Worm (Caenorhabditis elegans): ENCODE measurements around the gene aly-2.

ce11 chrIV:9118348-9118747 is 28.9 kb upstream of the aly-2 start:
- no peak for TF ChIP-seq ama-1 (optimal IDR thresholded peaks at IDR 0.05)
- no peak for TF ChIP-seq pag-3 (tag; optimal IDR thresholded peaks at IDR 0.05; ENCODE audit: borderline replicate concordance, insufficient read depth)
- no peak for TF ChIP-seq fos-1 (tag; optimal IDR thresholded peaks at IDR 0.05)
- no peak for TF ChIP-seq lin-15B (tag; optimal IDR thresholded peaks at IDR 0.05)
- no peak for TF ChIP-seq snpc-4 (tag; optimal IDR thresholded peaks at IDR 0.05)
- no peak for TF ChIP-seq nhr-19 (GFP tag; conservative IDR thresholded peaks at IDR 0.05)
- TF ChIP-seq mdl-1 (tag; optimal IDR thresholded peaks at IDR 0.05): no peak
- no peak for TF ChIP-seq lin-13 (GFP tag; optimal IDR thresholded peaks at IDR 0.05)
- no peak for TF ChIP-seq lsy-2 (tag; optimal IDR thresholded peaks at IDR 0.05)
- TF ChIP-seq ceh-82 (tag; optimal IDR thresholded peaks at IDR 0.05): no peak
